Worm (Caenorhabditis elegans): ENCODE data around the gene C49A9.10.

DNA sequence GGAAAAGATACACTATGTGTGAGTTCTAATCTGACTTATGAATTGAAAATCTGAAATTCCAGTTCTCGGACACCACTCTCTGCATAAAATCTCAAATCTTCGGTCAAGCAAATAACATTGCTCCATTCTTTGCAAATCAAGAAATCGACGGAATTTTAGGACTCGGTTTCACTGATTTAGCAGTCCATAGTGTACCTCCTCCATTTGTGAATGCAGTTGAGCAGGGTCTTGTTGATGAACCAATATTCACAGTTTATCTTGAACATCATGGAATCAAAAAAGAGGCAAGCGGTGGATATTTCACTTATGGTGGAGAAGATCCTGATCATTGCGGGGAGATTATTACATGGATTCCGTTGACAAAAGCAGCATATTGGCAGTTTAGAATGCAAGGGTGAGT, 19.0 kb downstream of the C49A9.10 start:
- no peak for TF ChIP-seq med-1 (GFP tag; optimal IDR thresholded peaks at IDR 0.05; ENCODE audit: insufficient read depth)
- TF ChIP-seq flt-1 (GFP tag; IDR thresholded peaks at IDR 0.05): no peak
- TF ChIP-seq T22C8.4 (GFP tag; IDR thresholded peaks at IDR 0.05): no peak
- no peak for TF ChIP-seq ztf-23 (GFP tag; IDR thresholded peaks at IDR 0.05)
- no peak for TF ChIP-seq cog-1 (tag; optimal IDR thresholded peaks at IDR 0.05)
- TF ChIP-seq ztf-29 (GFP tag; IDR thresholded peaks at IDR 0.05): no peak
- no peak for TF ChIP-seq ref-1 (GFP tag; conservative IDR thresholded peaks at IDR 0.05)
- no peak for TF ChIP-seq klf-2 (GFP tag; conservative IDR thresholded peaks at IDR 0.05)

All from whole organism, midembryonic.